Worm (Caenorhabditis elegans): ENCODE results near the gene ilys-4.

Gene ilys-4

ce11 chrIV:7924975-7925828 is 27.9 kb upstream of the ilys-4 start (continued):
- peak; percentile 80 for TF ChIP-seq B0336.3 (GFP tag; IDR thresholded peaks at IDR 0.05)
- TF ChIP-seq ceh-40 (GFP tag; IDR thresholded peaks at IDR 0.05): no peak
- TF ChIP-seq snpc-4 (GFP tag; optimal IDR thresholded peaks at IDR 0.05): peak; percentile 40
- peak in 2 of 4 experiments; percentile 32 to 43 for TF ChIP-seq snpc-4 (tag; optimal IDR thresholded peaks at IDR 0.05)
- TF ChIP-seq nfyb-1 (GFP tag; IDR thresholded peaks at IDR 0.05): no peak
- no peak for TF ChIP-seq Y95B8A.8 (GFP tag; IDR thresholded peaks at IDR 0.05)
- no peak for TF ChIP-seq unc-62 (GFP tag; optimal IDR thresholded peaks at IDR 0.05)
- no peak for TF ChIP-seq athp-1 (tag; optimal IDR thresholded peaks at IDR 0.05)
- TF ChIP-seq D2030.7 (GFP tag; IDR thresholded peaks at IDR 0.05): peak; percentile 15
- no peak for TF ChIP-seq F39B2.1 (GFP tag; IDR thresholded peaks at IDR 0.05)
- TF ChIP-seq pha-4 (tag; optimal IDR thresholded peaks at IDR 0.05): no peak
- TF ChIP-seq fkh-3 (tag; optimal IDR thresholded peaks at IDR 0.05): no peak
- peak; percentile 29; the same call in 1 of the 2 replicates for TF ChIP-seq ceh-100 (GFP tag; IDR thresholded peaks at IDR 0.05)
- no peak for TF ChIP-seq egl-18 (GFP tag; IDR thresholded peaks at IDR 0.05)
- no peak for TF ChIP-seq lin-26 (GFP tag; IDR thresholded peaks at IDR 0.05)
- TF ChIP-seq F33H1.4 (GFP tag; IDR thresholded peaks at IDR 0.05): peak; percentile 45
- peak; percentile 59 for TF ChIP-seq snpc-3.4 (tag; optimal IDR thresholded peaks at IDR 0.05)
- TF ChIP-seq lin-35 (GFP tag; optimal IDR thresholded peaks at IDR 0.05): no peak
- TF ChIP-seq unc-130 (GFP tag; optimal IDR thresholded peaks at IDR 0.05): peak; percentile 43
- no peak for TF ChIP-seq nhr-120 (GFP tag; IDR thresholded peaks at IDR 0.05)
- no peak for TF ChIP-seq lag-1 (GFP tag; IDR thresholded peaks at IDR 0.05)
- no peak for TF ChIP-seq gei-17 (GFP tag; optimal IDR thresholded peaks at IDR 0.05)
- TF ChIP-seq mel-28 (tag; optimal IDR thresholded peaks at IDR 0.05; ENCODE audit: borderline replicate concordance): no peak
- TF ChIP-seq F52B5.7 (tag; optimal IDR thresholded peaks at IDR 0.05): peak; percentile 18
- TF ChIP-seq attf-5 (GFP tag; optimal IDR thresholded peaks at IDR 0.05): no peak
- TF ChIP-seq hlh-26 (GFP tag; conservative IDR thresholded peaks at IDR 0.05): no peak
- no peak for TF ChIP-seq die-1 (tag; optimal IDR thresholded peaks at IDR 0.05)
- no peak for TF ChIP-seq ztf-3 (GFP tag; optimal IDR thresholded peaks at IDR 0.05)
- TF ChIP-seq F57A8.1 (GFP tag; optimal IDR thresholded peaks at IDR 0.05): no peak
- TF ChIP-seq K11D2.4 (GFP tag; IDR thresholded peaks at IDR 0.05): no peak
- TF ChIP-seq xnd-1 (tag; optimal IDR thresholded peaks at IDR 0.05): peak; percentile 39
- TF ChIP-seq ccch-3 (GFP tag; optimal IDR thresholded peaks at IDR 0.05): no peak
- no peak for TF ChIP-seq ZK185.1 (tag; optimal IDR thresholded peaks at IDR 0.05; ENCODE audit: poor library complexity, severe bottlenecking)
- no peak for TF ChIP-seq tbx-9 (tag; optimal IDR thresholded peaks at IDR 0.05; ENCODE audit: borderline replicate concordance)
- TF ChIP-seq lsl-1 (GFP tag; optimal IDR thresholded peaks at IDR 0.05): no peak
- TF ChIP-seq Y67H2A.10 (GFP tag; conservative IDR thresholded peaks at IDR 0.05): no peak
- no peak for TF ChIP-seq sea-2 (GFP tag; IDR thresholded peaks at IDR 0.05)
- no peak for TF ChIP-seq ztf-26 (tag; optimal IDR thresholded peaks at IDR 0.05)
- TF ChIP-seq B0035.1 (tag; optimal IDR thresholded peaks at IDR 0.05): no peak
- TF ChIP-seq rec-8 (tag; optimal IDR thresholded peaks at IDR 0.05): no peak
- TF ChIP-seq snpc-1.1 (tag; optimal IDR thresholded peaks at IDR 0.05; ENCODE audit: insufficient read depth): peak; percentile 30
- TF ChIP-seq ceh-91 (GFP tag; IDR thresholded peaks at IDR 0.05): no peak
- TF ChIP-seq nfya-2 (GFP tag; IDR thresholded peaks at IDR 0.05): no peak
- TF ChIP-seq madf-10 (tag; optimal IDR thresholded peaks at IDR 0.05): no peak
- peak; percentile 29; the same call in 1 of the 2 replicates for TF ChIP-seq hmg-1.2 (GFP tag; IDR thresholded peaks at IDR 0.05)
- no peak for TF ChIP-seq bed-1 (GFP tag; IDR thresholded peaks at IDR 0.05)
- TF ChIP-seq madf-6 (GFP tag; IDR thresholded peaks at IDR 0.05): peak; percentile 62
